Worm (Caenorhabditis elegans) whole organism, midembryonic: Measurements from ENCODE around the gene sup-18.

ENCODE experiments used
- T22C8.4 ChIP-seq: fragments of 200-800 bp; sonication (Bioruptor generic); IDR thresholded peaks from 2 replicates; pipeline ENCODE4 v1.3.6; 2022; ENCODE audit warnings: missing genetic modification characterization, missing compliant biosample characterization
- cog-1 ChIP-seq: sonication (generic microtip); optimal IDR thresholded peaks from 2 replicates; lab custom pipeline; 2016; ENCODE audit warnings: missing genetic modification characterization, missing compliant biosample characterization
- flt-1 ChIP-seq: fragments of 200-800 bp; sonication (Bioruptor generic); IDR thresholded peaks from 2 replicates; pipeline ENCODE4 v1.3.6; 2022; ENCODE audit warnings: missing genetic modification characterization, missing compliant biosample characterization
- tab-1 ChIP-seq: fragments of 200-800 bp; sonication (Bioruptor generic); IDR thresholded peaks from 2 replicates; pipeline ENCODE4 v1.3.6; 2022; ENCODE audit warnings: missing genetic modification characterization, missing compliant biosample characterization
- ztf-23 ChIP-seq: fragments of 200-800 bp; sonication (Bioruptor generic); IDR thresholded peaks from 2 replicates; pipeline ENCODE4 v1.3.6; 2022; ENCODE audit warnings: missing genetic modification reagents, missing genetic modification characterization, missing compliant biosample characterization
- ztf-29 ChIP-seq: fragments of 200-800 bp; sonication (Bioruptor generic); IDR thresholded peaks from 2 replicates; pipeline ENCODE4 v1.3.6; 2022; ENCODE audit warnings: missing genetic modification reagents, missing genetic modification characterization, missing compliant biosample characterization

ce11 chrIII:7828576-7829461, 49.9 kb downstream of the sup-18 start, which contains the start of the genes egl-45 and kcmf-1:
- no peak for TF ChIP-seq ztf-29 (GFP tag; lab: Robert Waterston, UW)
- no peak for TF ChIP-seq tab-1 (GFP tag; lab: Robert Waterston, UW)
- TF ChIP-seq ztf-23 (GFP tag; lab: Robert Waterston, UW) = no peak
- no peak for TF ChIP-seq T22C8.4 (GFP tag; lab: Robert Waterston, UW)
- no peak for TF ChIP-seq flt-1 (GFP tag; lab: Robert Waterston, UW)
- TF ChIP-seq cog-1 (tag; lab: Kevin White, UChicago) = no peak
